Fruit fly (Drosophila melanogaster) whole organism, embryonic: ENCODE results near the gene Jhbp1.
A peak's percentile ranks its signal among the peaks of the same experiment; 100 is the strongest.

Experiments
- Bgb ChIP-seq: fragments of 200-800 bp; sonication (Bioruptor generic); IDR thresholded peaks from 2 replicates; pipeline ENCODE4 v1.3.6; 2022; ENCODE audit warnings: missing biosample characterization, missing genetic modification characterization; ENCODE audit not compliant: partially characterized antibody
- CG12659 ChIP-seq: fragments of 200-800 bp; sonication (Bioruptor generic); optimal IDR thresholded peaks from 3 replicates; lab custom pipeline; 2017; ENCODE audit warnings: mild to moderate bottlenecking, missing biosample characterization, missing genetic modification reagents, missing genetic modification characterization
- CG15011 ChIP-seq: fragments of 200-800 bp; sonication (Bioruptor generic); optimal IDR thresholded peaks from 3 replicates; lab custom pipeline; 2018; ENCODE audit warnings: missing biosample characterization, mild to moderate bottlenecking, missing genetic modification characterization
- CG16779 ChIP-seq: fragments of 200-800 bp; sonication (Bioruptor generic); IDR thresholded peaks from 2 replicates; pipeline ENCODE4 v1.3.6; 2022; ENCODE audit warnings: missing biosample characterization, missing genetic modification characterization
- CG16863 ChIP-seq: fragments of 200-800 bp; sonication (Bioruptor generic); optimal IDR thresholded peaks from 3 replicates; lab custom pipeline; 2016; ENCODE audit warnings: missing biosample characterization, missing genetic modification characterization
- CG17328 ChIP-seq: fragments of 200-800 bp; sonication (Bioruptor generic); IDR thresholded peaks from 2 replicates; pipeline ENCODE4 v1.3.6; 2022; ENCODE audit warnings: missing biosample characterization, missing genetic modification characterization
- CG1832 ChIP-seq: fragments of 200-800 bp; sonication (Bioruptor generic); optimal IDR thresholded peaks from 2 replicates; lab custom pipeline; 2017; ENCODE audit warnings: missing biosample characterization, mild to moderate bottlenecking, missing genetic modification characterization, inconsistent platforms
- CG2678 ChIP-seq: fragments of 200-800 bp; sonication (Bioruptor generic); optimal IDR thresholded peaks from 3 replicates; lab custom pipeline; 2019; ENCODE audit warnings: missing biosample characterization, mild to moderate bottlenecking, missing genetic modification characterization, moderate library complexity
- CG3281 ChIP-seq: fragments of 200-800 bp; sonication (Bioruptor generic); optimal IDR thresholded peaks from 3 replicates; lab custom pipeline; 2017; ENCODE audit warnings: missing biosample characterization, mild to moderate bottlenecking, missing genetic modification characterization
- CG3726 ChIP-seq: fragments of 200-800 bp; sonication (Bioruptor generic); IDR thresholded peaks from 3 replicates; pipeline ENCODE4, ENCODE4 v1.3.6; 2022; ENCODE audit warnings: missing biosample characterization, missing genetic modification characterization
- CG6272 ChIP-seq: fragments of 200-800 bp; sonication (Bioruptor generic); IDR thresholded peaks from 2 replicates; pipeline ENCODE4 v1.3.6; 2022; ENCODE audit warnings: missing biosample characterization, missing genetic modification characterization
- CG7357 ChIP-seq: fragments of 200-800 bp; sonication (Bioruptor generic); IDR thresholded peaks from 3 replicates; pipeline ENCODE4 v1.3.6; 2022; ENCODE audit warnings: missing biosample characterization, missing genetic modification characterization
- D ChIP-seq, 2 experiments: fragments of 200-800 bp in 1 of 2; fragments of >200 bp in 1 of 2; sonication (Bioruptor generic) in 1 of 2; optimal IDR thresholded peaks; 2 replicates in 1 of 2; 3 replicates in 1 of 2; lab custom pipeline; 2017; ENCODE audit warnings: mild to moderate bottlenecking in 1 of 2, missing biosample characterization in 1 of 2, missing genetic modification characterization in 1 of 2, missing genetic modification reagents in 1 of 2
- D19A ChIP-seq: fragments of 200-800 bp; optimal IDR thresholded peaks from 3 replicates; lab custom pipeline; 2019; ENCODE audit warnings: missing biosample characterization, mild to moderate bottlenecking, missing genetic modification characterization, moderate library complexity
- D19B ChIP-seq: fragments of 200-800 bp; sonication (Bioruptor generic); optimal IDR thresholded peaks from 2 replicates; lab custom pipeline; 2017; ENCODE audit warnings: missing biosample characterization, mild to moderate bottlenecking, missing genetic modification characterization
- Dll ChIP-seq: fragments of 200-800 bp; sonication (Bioruptor generic); IDR thresholded peaks from 4 replicates; pipeline ENCODE4 v1.3.6; 2022; ENCODE audit warnings: missing biosample characterization, missing genetic modification characterization; ENCODE audit not compliant: partially characterized antibody
- Fer3 ChIP-seq: fragments of 200-800 bp; sonication (Bioruptor generic); optimal IDR thresholded peaks from 2 replicates; lab custom pipeline; 2018; ENCODE audit warnings: missing biosample characterization, mild to moderate bottlenecking, missing genetic modification characterization, moderate library complexity
- Hey ChIP-seq: fragments of 200-800 bp; sonication (Bioruptor generic); optimal IDR thresholded peaks from 3 replicates; lab custom pipeline; 2018; ENCODE audit warnings: missing biosample characterization, mild to moderate bottlenecking, missing genetic modification characterization
- Med ChIP-seq: fragments of 200-800 bp; sonication (Bioruptor generic); peaks from one replicate; lab custom pipeline; 2016; ENCODE audit warnings: missing biosample characterization, missing genetic modification characterization, mild to moderate bottlenecking, inconsistent platforms, moderate library complexity
- Taf1 ChIP-seq: fragments of 200-800 bp; sonication (Bioruptor generic); IDR thresholded peaks from 2 replicates; pipeline ENCODE4 v1.3.6; 2022; ENCODE audit warnings: missing biosample characterization, missing genetic modification characterization
- abd-A ChIP-seq: fragments of 200-800 bp; sonication (Bioruptor generic); optimal IDR thresholded peaks from 3 replicates; lab custom pipeline; 2019; ENCODE audit warnings: missing biosample characterization, mild to moderate bottlenecking, missing genetic modification characterization, moderate library complexity
- cad ChIP-seq: fragments of >200 bp; optimal IDR thresholded peaks from 2 replicates; lab custom pipeline; 2017; ENCODE audit warnings: missing biosample characterization, missing genetic modification characterization
- chinmo ChIP-seq: fragments of 200-800 bp; sonication (Bioruptor generic); IDR thresholded peaks from 4 replicates; pipeline ENCODE4 v1.3.6; 2022; ENCODE audit warnings: missing biosample characterization, missing genetic modification characterization; ENCODE audit not compliant: partially characterized antibody
- chm ChIP-seq: fragments of 200-800 bp; sonication (Bioruptor generic); IDR thresholded peaks from 2 replicates; pipeline ENCODE4 v1.3.6; 2022; ENCODE audit warnings: missing biosample characterization, missing genetic modification characterization
- corto ChIP-seq: fragments of 200-800 bp; sonication (Bioruptor generic); optimal IDR thresholded peaks from 2 replicates; lab custom pipeline; 2016; ENCODE audit warnings: missing biosample characterization, mild to moderate bottlenecking, missing genetic modification characterization, moderate library complexity
- crp ChIP-seq, 2 experiments: fragments of 200-800 bp; sonication (Bioruptor generic); optimal IDR thresholded peaks; 2 replicates in 1 of 2; 3 replicates in 1 of 2; lab custom pipeline; 2017; ENCODE audit warnings: missing biosample characterization in 2 of 2, missing genetic modification characterization in 2 of 2, mild to moderate bottlenecking in 1 of 2, moderate library complexity in 1 of 2
- gem ChIP-seq: fragments of 200-800 bp; sonication (Bioruptor generic); optimal IDR thresholded peaks from 2 replicates; lab custom pipeline; 2019; ENCODE audit warnings: missing biosample characterization, mild to moderate bottlenecking, missing genetic modification characterization, moderate library complexity
- gsb-n ChIP-seq: fragments of 200-800 bp; sonication (Bioruptor generic); optimal IDR thresholded peaks from 3 replicates; lab custom pipeline; 2018; ENCODE audit warnings: missing biosample characterization, mild to moderate bottlenecking, missing genetic modification characterization
- kni ChIP-seq: fragments of 200-800 bp; sonication (Bioruptor generic); optimal IDR thresholded peaks from 3 replicates; lab custom pipeline; 2017; ENCODE audit warnings: mild to moderate bottlenecking, missing biosample characterization, missing genetic modification reagents, missing genetic modification characterization
- nerfin-1 ChIP-seq: fragments of 200-800 bp; sonication (Bioruptor generic); optimal IDR thresholded peaks from 3 replicates; lab custom pipeline; 2019; ENCODE audit warnings: missing biosample characterization, mild to moderate bottlenecking, missing genetic modification characterization, moderate library complexity
- oc ChIP-seq: fragments of 200-800 bp; sonication (Bioruptor generic); optimal IDR thresholded peaks from 2 replicates; lab custom pipeline; 2018; ENCODE audit warnings: missing biosample characterization, mild to moderate bottlenecking, missing genetic modification characterization, moderate library complexity
- otp ChIP-seq: fragments of 200-800 bp; sonication (Bioruptor generic); IDR thresholded peaks from 3 replicates; pipeline ENCODE4, ENCODE4 v1.3.6; 2022; ENCODE audit warnings: missing biosample characterization, missing genetic modification characterization
- pros ChIP-seq: fragments of 200-800 bp; sonication (Bioruptor generic); optimal IDR thresholded peaks from 3 replicates; lab custom pipeline; 2019; ENCODE audit warnings: missing biosample characterization, mild to moderate bottlenecking, missing genetic modification characterization, moderate library complexity
- row ChIP-seq: fragments of 200-800 bp; sonication (Bioruptor generic); IDR thresholded peaks from 3 replicates; pipeline ENCODE4 v1.3.6; 2022; ENCODE audit warnings: missing biosample characterization, missing genetic modification characterization
- sd ChIP-seq: fragments of 200-800 bp; sonication (Bioruptor generic); optimal IDR thresholded peaks from 3 replicates; lab custom pipeline; 2018; ENCODE audit warnings: missing biosample characterization, mild to moderate bottlenecking, missing genetic modification characterization, moderate library complexity
- sens ChIP-seq: fragments of 200-800 bp; sonication (Bioruptor generic); peaks from one replicate; lab custom pipeline; 2016; ENCODE audit warnings: missing biosample characterization, missing genetic modification characterization
- sisA ChIP-seq: fragments of 200-800 bp; sonication (Bioruptor generic); IDR thresholded peaks from 2 replicates; pipeline ENCODE4 v1.3.6; 2022; ENCODE audit warnings: missing biosample characterization, missing genetic modification characterization
- twi ChIP-seq: fragments of 200-800 bp; optimal IDR thresholded peaks from 2 replicates; lab custom pipeline; 2019; ENCODE audit warnings: missing biosample characterization, mild to moderate bottlenecking, missing genetic modification characterization, moderate library complexity
- wek ChIP-seq: fragments of 200-800 bp; sonication (Bioruptor generic); optimal IDR thresholded peaks from 3 replicates; lab custom pipeline; 2018; ENCODE audit warnings: missing biosample characterization, mild to moderate bottlenecking, missing genetic modification characterization, moderate library complexity
- z ChIP-seq: fragments of 200-800 bp; sonication (Bioruptor generic); IDR thresholded peaks from 3 replicates; pipeline ENCODE4 v1.3.6; 2022; ENCODE audit warnings: missing biosample characterization, missing genetic modification characterization
- zen ChIP-seq: fragments of 200-800 bp; sonication (Bioruptor generic); optimal IDR thresholded peaks from 3 replicates; lab custom pipeline; 2018; ENCODE audit warnings: missing biosample characterization, mild to moderate bottlenecking, missing genetic modification characterization, moderate library complexity

Jhbp1 gene

dm6 chr3R:4975874-4976663, 10.8 kb downstream of the Jhbp1 start (continued):
- TF ChIP-seq chm (0 out of 2 replicates have a peak, but pooled peaks have one; percentile 32), gem (tag; lab: Kevin White, UChicago) (peak; percentile 5), CG16779 (GFP tag; lab: Robert Waterston, UW) (0 out of 2 replicates have a peak, but pooled peaks have one; percentile 4), crp (GFP tag; optimal IDR thresholded peaks at IDR 0.05; lab: Kevin White, UChicago) (no peak), row (GFP tag; lab: Robert Waterston, UW) (peak; percentile 25; the same call in 1 of the 3 replicates), CG7357 (GFP tag; lab: Robert Waterston, UW) (no peak), Fer3 (no peak), CG3281 (GFP tag; lab: Kevin White, UChicago) (no peak), CG17328 (GFP tag; lab: Robert Waterston, UW) (no peak), otp (peak; percentile 59; the same call in 1 of the 3 replicates), cad (GFP tag; lab: Kevin White, UChicago) (no peak), CG12659 (GFP tag; lab: Kevin White, UChicago) (no peak), corto (GFP tag; lab: Kevin White, UChicago) (peak; percentile 5), CG16863 (GFP tag; lab: Kevin White, UChicago) (no peak), Taf1 (GFP tag; lab: Robert Waterston, UW) (no peak), sisA (no peak), zen (tag; lab: Kevin White, UChicago) (peak; percentile 21), Dll (GFP tag; lab: Robert Waterston, UW) (no peak), CG2678 (tag; lab: Kevin White, UChicago) (no peak), D19B (peak; percentile 31), z (0 out of 3 replicates have a peak, but pooled peaks have one; percentile 22), CG3726 (GFP tag; lab: Robert Waterston, UW) (peak; percentile 20; the same call in 1 of the 3 replicates)

- peak; percentile 57 for TF ChIP-seq wek (GFP tag; lab: Kevin White, UChicago)
- peak; percentile 81 for TF ChIP-seq D19A (tag; lab: Kevin White, UChicago)
- no peak for TF ChIP-seq CG1832 (GFP tag; lab: Kevin White, UChicago)
- peak; percentile 78 for TF ChIP-seq abd-A
- TF ChIP-seq pros (GFP tag; lab: Kevin White, UChicago) = peak; percentile 66
- no peak for TF ChIP-seq CG6272
- peak; percentile 71 for TF ChIP-seq sens (GFP tag; lab: Kevin White, UChicago)
- TF ChIP-seq Hey = peak; percentile 78
- peak; percentile 31 for TF ChIP-seq sd (tag; lab: Kevin White, UChicago)
- peak; percentile 36 for TF ChIP-seq gsb-n
- peak; percentile 76 for TF ChIP-seq oc
- TF ChIP-seq D (optimal IDR thresholded peaks at IDR 0.05; lab: Kevin White, UChicago) = no peak
- peak; percentile 14 for TF ChIP-seq D (GFP tag; optimal IDR thresholded peaks at IDR 0.05; lab: Kevin White, UChicago)
- TF ChIP-seq Bgb (GFP tag; lab: Robert Waterston, UW) = peak; percentile 26; the same call in 1 of the 2 replicates
- peak; percentile 28 for TF ChIP-seq kni (GFP tag; lab: Kevin White, UChicago)
- 0 out of 4 replicates have a peak, but pooled peaks have one; percentile 9 for TF ChIP-seq chinmo (GFP tag; lab: Robert Waterston, UW)
- peak; percentile 65 for TF ChIP-seq Med (GFP tag; lab: Kevin White, UChicago)
- TF ChIP-seq z = 0 out of 3 replicates have a peak, but pooled peaks have one; percentile 36
- no peak for TF ChIP-seq CG15011 (GFP tag; lab: Kevin White, UChicago)
- peak; percentile 51 for TF ChIP-seq twi (tag; lab: Kevin White, UChicago)
- TF ChIP-seq nerfin-1 = peak; percentile 39
- TF ChIP-seq CG2678 (tag; lab: Kevin White, UChicago) = no peak
Observed at dm6 chr3R:4978256-4979021, 13.2 kb downstream of the Jhbp1 start.
